Fruit fly (Drosophila melanogaster): ENCODE measurements around the gene scpr-B.

DNA sequence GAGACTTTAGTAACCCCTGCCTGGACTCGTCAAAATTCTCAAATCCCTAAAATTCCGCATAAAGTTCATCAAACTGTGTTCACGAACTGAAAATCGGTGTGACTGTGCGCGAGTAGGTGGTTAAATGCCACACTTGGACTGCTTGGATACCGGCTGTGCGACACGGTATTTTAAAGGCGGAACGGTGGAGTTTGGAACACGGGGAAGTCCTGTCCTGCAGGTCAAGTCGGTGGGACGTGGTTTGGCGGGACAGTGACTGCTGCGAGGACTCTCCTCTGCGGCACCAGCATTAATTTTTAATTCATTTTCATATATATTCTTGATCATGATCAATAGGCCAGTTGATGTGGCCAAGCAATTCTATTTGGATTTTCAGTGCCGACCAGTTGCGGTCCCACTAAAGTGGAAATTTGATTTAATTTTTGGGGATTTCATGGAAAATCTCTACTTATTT is 5.8 kb downstream of the scpr-B start, which contains the start of the genes Arfip and CG17721:
- no peak for TF ChIP-seq CG10348 (GFP tag; IDR thresholded peaks at IDR 0.05)
- TF ChIP-seq CG15710 (tag; optimal IDR thresholded peaks at IDR 0.05) = no peak
- TF ChIP-seq CG34367 (tag; optimal IDR thresholded peaks at IDR 0.05) = no peak
- TF ChIP-seq EcR (GFP tag; optimal IDR thresholded peaks at IDR 0.05) = peak; percentile 88
- TF ChIP-seq fd96Ca (GFP tag; IDR thresholded peaks at IDR 0.05) = no peak
- TF ChIP-seq Snoo (tag; optimal IDR thresholded peaks at IDR 0.05) = no peak
- TF ChIP-seq CG32121 (GFP tag; IDR thresholded peaks at IDR 0.05) = no peak
- no peak for TF ChIP-seq gl (tag; optimal IDR thresholded peaks at IDR 0.05)
- no peak for TF ChIP-seq rn (GFP tag; IDR thresholded peaks at IDR 0.05)
- no peak for TF ChIP-seq CG12605 (GFP tag; IDR thresholded peaks at IDR 0.05)
- TF ChIP-seq CG13204 (GFP tag; optimal IDR thresholded peaks at IDR 0.05) = no peak
- no peak for TF ChIP-seq Ets98B (GFP tag; IDR thresholded peaks at IDR 0.05)
- no peak for TF ChIP-seq Pif1B (GFP tag; optimal IDR thresholded peaks at IDR 0.05)

All from whole organism, pupa.